Worm (Caenorhabditis elegans) whole organism, early embryonic: Measurements from ENCODE around the gene F33H12.1.

Source experiments
- B0310.2 ChIP-seq: sonication (generic microtip); optimal IDR thresholded peaks from 2 replicates; lab custom pipeline; 2016; ENCODE audit warnings: mild to moderate bottlenecking, missing genetic modification characterization, missing compliant biosample characterization
- hnd-1 ChIP-seq: sonication (generic microtip); optimal IDR thresholded peaks from 2 replicates; lab custom pipeline; 2016; ENCODE audit warnings: missing genetic modification characterization, missing compliant biosample characterization
- scrt-1 ChIP-seq: fragments of 200-800 bp; sonication (Bioruptor generic); IDR thresholded peaks from 2 replicates; pipeline ENCODE4 v1.3.6; 2022; ENCODE audit warnings: missing genetic modification characterization, missing compliant biosample characterization
- tra-4 ChIP-seq: sonication (generic microtip); optimal IDR thresholded peaks from 2 replicates; lab custom pipeline; 2017; ENCODE audit warnings: missing genetic modification characterization, missing compliant biosample characterization

- TF ChIP-seq B0310.2 (tag; lab: Kevin White, UChicago) = no peak
- TF ChIP-seq hnd-1 (tag; lab: Kevin White, UChicago) = no peak
- no peak for TF ChIP-seq tra-4 (tag; lab: Kevin White, UChicago)
- no peak for TF ChIP-seq scrt-1 (GFP tag; lab: Robert Waterston, UW)
Measured at ce11 chrII:2600931-2601330, 655 bp downstream of the F33H12.1 start.
